Worm (Caenorhabditis elegans): ENCODE data around the gene T02H6.1.

ce11 chrII:675303-675702, 33.9 kb upstream of the T02H6.1 start, which contains the start of gene Y39F10C.1:
- TF ChIP-seq ztf-11 (tag; optimal IDR thresholded peaks at IDR 0.05) (no peak), pha-4 (GFP tag; IDR thresholded peaks at IDR 0.05) (no peak), pha-4 (tag; optimal IDR thresholded peaks at IDR 0.05) (no peak), F49E8.2 (tag; optimal IDR thresholded peaks at IDR 0.05; ENCODE audit: borderline replicate concordance) (no peak), fkh-10 (GFP tag; optimal IDR thresholded peaks at IDR 0.05) (no peak), cey-2 (tag; optimal IDR thresholded peaks at IDR 0.05; ENCODE audit: borderline replicate concordance, insufficient read depth) (no peak), unc-130 (GFP tag; optimal IDR thresholded peaks at IDR 0.05) (no peak), Y75B8A.6 (GFP tag; IDR thresholded peaks at IDR 0.05) (no peak), unc-39 (tag; optimal IDR thresholded peaks at IDR 0.05) (no peak), lsy-2 (tag; optimal IDR thresholded peaks at IDR 0.05) (no peak), ama-1 (optimal IDR thresholded peaks at IDR 0.05) (no peak), ceh-44 (GFP tag; IDR thresholded peaks at IDR 0.05) (no peak), dmd-6 (GFP tag; IDR thresholded peaks at IDR 0.05) (no peak), daf-19 (GFP tag; conservative IDR thresholded peaks at IDR 0.05) (no peak)

Data from whole organism, L4 larva.